Worm (Caenorhabditis elegans) whole organism, L1 larva: ENCODE measurements around the gene sdc-1.
A peak's percentile ranks its signal among the peaks of the same experiment; 100 is the strongest.

Source experiments
- C04F5.9 ChIP-seq: sonication (generic microtip); optimal IDR thresholded peaks from 2 replicates; lab custom pipeline; 2016; ENCODE audit warnings: missing genetic modification characterization, missing compliant biosample characterization
- C16A3.4 ChIP-seq: fragments of 150-350 bp; optimal IDR thresholded peaks from 2 replicates; lab custom pipeline; 2014; ENCODE audit warnings: missing biosample characterization, missing genetic modification characterization
- F16B12.6 ChIP-seq: fragments of 150-350 bp; optimal IDR thresholded peaks from 2 replicates; lab custom pipeline; 2014; ENCODE audit warnings: missing biosample characterization, missing genetic modification characterization
- aha-1 ChIP-seq: fragments of 150-350 bp; optimal IDR thresholded peaks from 2 replicates; lab custom pipeline; 2014; ENCODE audit warnings: missing biosample characterization, missing genetic modification characterization
- blmp-1 ChIP-seq: fragments of 150-350 bp; optimal IDR thresholded peaks from 2 replicates; lab custom pipeline; 2014; ENCODE audit warnings: missing biosample characterization, missing genetic modification characterization
- ceh-63 ChIP-seq: fragments of 200-800 bp; sonication (Bioruptor generic); optimal IDR thresholded peaks from 2 replicates; lab custom pipeline; 2018; ENCODE audit warnings: mild to moderate bottlenecking, missing genetic modification characterization, missing compliant biosample characterization
- ceh-82 ChIP-seq, 3 experiments: fragments of 150-350 bp in 1 of 3; sonication (generic microtip) in 2 of 3; optimal IDR thresholded peaks; 2 replicates each; lab custom pipeline; 2014 to 2017; ENCODE audit warnings: missing biosample characterization in 3 of 3, missing genetic modification characterization in 3 of 3
- ceh-90 ChIP-seq: sonication (generic microtip); optimal IDR thresholded peaks from 2 replicates; lab custom pipeline; 2016; ENCODE audit warnings: missing genetic modification characterization, missing compliant biosample characterization
- dpl-1 ChIP-seq, 3 experiments: fragments of 150-350 bp in 2 of 3; sonication (generic microtip) in 1 of 3; optimal IDR thresholded peaks; 2 replicates each; lab custom pipeline; 2014 to 2017; ENCODE audit warnings: missing biosample characterization in 3 of 3, missing genetic modification characterization in 3 of 3, missing genetic modification reagents in 3 of 3
- dsc-1 ChIP-seq: sonication (generic microtip); optimal IDR thresholded peaks from 2 replicates; lab custom pipeline; 2016; ENCODE audit warnings: mild to moderate bottlenecking, missing genetic modification characterization, missing compliant biosample characterization
- efl-1 ChIP-seq, 4 experiments: fragments of 150-350 bp; optimal IDR thresholded peaks in 3 of 4; peaks in 1 of 4; 1 replicate in 1 of 4; 2 replicates in 3 of 4; lab custom pipeline; 2014; ENCODE audit warnings: missing biosample characterization in 2 of 4, missing genetic modification characterization in 2 of 4, missing genetic modification reagents in 2 of 4
- efl-3 ChIP-seq: fragments of 200-800 bp; sonication (Bioruptor generic); optimal IDR thresholded peaks from 2 replicates; lab custom pipeline; 2018; ENCODE audit warnings: mild to moderate bottlenecking, missing genetic modification characterization, missing compliant biosample characterization
- egl-13 ChIP-seq: sonication (generic microtip); optimal IDR thresholded peaks from 2 replicates; lab custom pipeline; 2016; ENCODE audit warnings: missing genotype, missing genetic modification reagents, missing genetic modification characterization, missing compliant biosample characterization
- egl-27 ChIP-seq, 2 experiments: fragments of 150-350 bp in 1 of 2; sonication (generic microtip); optimal IDR thresholded peaks; 3 replicates each; lab custom pipeline; 2017 to 2018; ENCODE audit warnings: missing biosample characterization in 2 of 2, missing genetic modification characterization in 2 of 2, missing genetic modification reagents in 2 of 2
- elt-2 ChIP-seq: sonication (generic microtip); optimal IDR thresholded peaks from 2 replicates; lab custom pipeline; 2016; ENCODE audit warnings: missing genetic modification characterization, mild to moderate bottlenecking, inconsistent platforms, missing compliant biosample characterization, missing genetic modification reagents
- elt-3 ChIP-seq, 6 experiments: fragments of 150-350 bp in 1 of 6; sonication (generic microtip); optimal IDR thresholded peaks; 2 replicates each; lab custom pipeline; 2017 to 2018; ENCODE audit warnings: missing biosample characterization in 6 of 6, missing genetic modification characterization in 6 of 6, inconsistent platforms in 1 of 6
- fkh-10 ChIP-seq: sonication (generic microtip); optimal IDR thresholded peaks from 2 replicates; lab custom pipeline; 2017; ENCODE audit warnings: missing biosample characterization, missing genetic modification reagents, missing genetic modification characterization
- fkh-8 ChIP-seq: sonication (generic microtip); optimal IDR thresholded peaks from 2 replicates; lab custom pipeline; 2016; ENCODE audit warnings: mild to moderate bottlenecking, missing genetic modification characterization, missing compliant biosample characterization
- fos-1 ChIP-seq: fragments of 150-350 bp; optimal IDR thresholded peaks from 2 replicates; lab custom pipeline; 2014; ENCODE audit warnings: missing biosample characterization, missing genetic modification characterization
- grh-1 ChIP-seq: fragments of 200-800 bp; sonication (Bioruptor generic); IDR thresholded peaks from 2 replicates; pipeline ENCODE4 v1.3.6; 2022; ENCODE audit warnings: missing genetic modification reagents, missing genetic modification characterization, missing compliant biosample characterization
- hpl-2 ChIP-seq: fragments of 150-350 bp; optimal IDR thresholded peaks from 2 replicates; lab custom pipeline; 2014; ENCODE audit warnings: missing biosample characterization, missing genetic modification reagents, missing genetic modification characterization
- irx-1 ChIP-seq: sonication (generic microtip); optimal IDR thresholded peaks from 2 replicates; lab custom pipeline; 2016; ENCODE audit warnings: missing genetic modification characterization, missing compliant biosample characterization
- lin-14 ChIP-seq: fragments of 200-800 bp; sonication (Bioruptor generic); optimal IDR thresholded peaks from 2 replicates; lab custom pipeline; 2018; ENCODE audit warnings: mild to moderate bottlenecking, missing genetic modification characterization, moderate library complexity, missing compliant biosample characterization
- lin-15B ChIP-seq: fragments of 150-350 bp; sonication (generic microtip); optimal IDR thresholded peaks from 3 replicates; lab custom pipeline; 2014; ENCODE audit warnings: missing biosample characterization, missing genetic modification characterization
- lin-35 ChIP-seq, 2 experiments: fragments of 150-350 bp; optimal IDR thresholded peaks; 2 replicates each; lab custom pipeline; 2014; ENCODE audit warnings: missing biosample characterization in 2 of 2, missing genetic modification characterization in 2 of 2, missing genetic modification reagents in 2 of 2
- lsy-2 ChIP-seq, 2 experiments: fragments of 150-350 bp; optimal IDR thresholded peaks; 2 replicates each; lab custom pipeline; 2014; ENCODE audit warnings: missing biosample characterization in 2 of 2, missing genetic modification characterization in 2 of 2
- mab-9 ChIP-seq: fragments of 200-800 bp; sonication (Bioruptor generic); IDR thresholded peaks from 2 replicates; pipeline ENCODE4 v1.3.6; 2022; ENCODE audit warnings: missing genetic modification reagents, missing genetic modification characterization, missing compliant biosample characterization
- mdl-1 ChIP-seq, 2 experiments: fragments of 150-350 bp; optimal IDR thresholded peaks; 2 replicates each; lab custom pipeline; 2014 to 2017; ENCODE audit warnings: missing biosample characterization in 2 of 2, missing genetic modification characterization in 2 of 2, inconsistent platforms in 1 of 2
- mef-2 ChIP-seq: fragments of 150-350 bp; optimal IDR thresholded peaks from 2 replicates; lab custom pipeline; 2014; ENCODE audit warnings: missing biosample characterization, missing genetic modification characterization
- mep-1 ChIP-seq: fragments of 150-350 bp; optimal IDR thresholded peaks from 2 replicates; lab custom pipeline; 2014; ENCODE audit warnings: missing biosample characterization, missing genetic modification characterization
- nhr-20 ChIP-seq: sonication (generic microtip); optimal IDR thresholded peaks from 2 replicates; lab custom pipeline; 2016; ENCODE audit warnings: mild to moderate bottlenecking, missing genetic modification characterization, missing compliant biosample characterization
- nhr-237 ChIP-seq: fragments of 150-350 bp; optimal IDR thresholded peaks from 2 replicates; lab custom pipeline; 2014; ENCODE audit warnings: missing biosample characterization, missing genetic modification characterization
- nhr-47 ChIP-seq: sonication (generic microtip); optimal IDR thresholded peaks from 2 replicates; lab custom pipeline; 2016; ENCODE audit warnings: mild to moderate bottlenecking, missing genetic modification characterization, moderate library complexity, missing compliant biosample characterization
- nhr-71 ChIP-seq: sonication (generic microtip); optimal IDR thresholded peaks from 2 replicates; lab custom pipeline; 2016; ENCODE audit warnings: mild to moderate bottlenecking, missing genetic modification characterization, moderate library complexity, missing compliant biosample characterization
- nhr-77 ChIP-seq: fragments of 150-350 bp; optimal IDR thresholded peaks from 2 replicates; lab custom pipeline; 2014; ENCODE audit warnings: missing biosample characterization, missing genetic modification characterization
- nhr-85 ChIP-seq: sonication (generic microtip); peaks from one replicate; lab custom pipeline; 2016; ENCODE audit warnings: missing genetic modification characterization, inconsistent platforms, missing compliant biosample characterization
- pqm-1 ChIP-seq: sonication (generic microtip); optimal IDR thresholded peaks from 3 replicates; lab custom pipeline; 2017; ENCODE audit warnings: missing biosample characterization, missing genetic modification characterization
- rnt-1 ChIP-seq: sonication (generic microtip); optimal IDR thresholded peaks from 2 replicates; lab custom pipeline; 2016; ENCODE audit warnings: mild to moderate bottlenecking, missing genetic modification characterization, moderate library complexity, missing compliant biosample characterization
- skn-1 ChIP-seq: fragments of 150-350 bp; optimal IDR thresholded peaks from 2 replicates; lab custom pipeline; 2014; ENCODE audit warnings: missing biosample characterization, missing genetic modification characterization
- snpc-4 ChIP-seq: fragments of 150-350 bp; optimal IDR thresholded peaks from 2 replicates; lab custom pipeline; 2014; ENCODE audit warnings: missing biosample characterization, missing genetic modification characterization
- snu-23 ChIP-seq: sonication (generic microtip); optimal IDR thresholded peaks from 2 replicates; lab custom pipeline; 2016; ENCODE audit warnings: missing genetic modification characterization, missing compliant biosample characterization
- sptf-1 ChIP-seq: fragments of 150-350 bp; optimal IDR thresholded peaks from 2 replicates; lab custom pipeline; 2014; ENCODE audit warnings: missing biosample characterization, missing genetic modification characterization
- swsn-7 ChIP-seq: sonication (generic microtip); optimal IDR thresholded peaks from 2 replicates; lab custom pipeline; 2016; ENCODE audit warnings: missing genetic modification characterization, missing compliant biosample characterization
- tbx-2 ChIP-seq: sonication (generic microtip); optimal IDR thresholded peaks from 2 replicates; lab custom pipeline; 2016; ENCODE audit warnings: missing genetic modification characterization, missing compliant biosample characterization
- unc-130 ChIP-seq: fragments of 150-350 bp; optimal IDR thresholded peaks from 2 replicates; lab custom pipeline; 2017; ENCODE audit warnings: missing biosample characterization, missing genetic modification characterization, inconsistent platforms
- unc-86 ChIP-seq: sonication (generic microtip); optimal IDR thresholded peaks from 2 replicates; lab custom pipeline; 2016; ENCODE audit warnings: missing genetic modification characterization, missing compliant biosample characterization
- xbp-1 ChIP-seq: sonication (generic microtip); optimal IDR thresholded peaks from 2 replicates; lab custom pipeline; 2016; ENCODE audit warnings: missing genetic modification characterization, missing compliant biosample characterization
- zag-1 ChIP-seq: fragments of 150-350 bp; optimal IDR thresholded peaks from 2 replicates; lab custom pipeline; 2014; ENCODE audit warnings: missing biosample characterization, missing genetic modification characterization
- ztf-4 ChIP-seq: fragments of 150-350 bp; optimal IDR thresholded peaks from 2 replicates; lab custom pipeline; 2014; ENCODE audit warnings: missing biosample characterization, missing genetic modification characterization

The sdc-1 gene

ce11 chrX:16331932-16332485, 56.4 kb downstream of the sdc-1 start, which contains the start of gene taf-3:
taf-3 (plus strand) TSS chrX:16332435.
- no peak for TF ChIP-seq fkh-10
- TF ChIP-seq mep-1 (tag; lab: Kevin White, UChicago): peak; percentile 34
- TF ChIP-seq F16B12.6 (tag; lab: Kevin White, UChicago): no peak
- no peak for TF ChIP-seq pqm-1 (tag; lab: Kevin White, UChicago)
- TF ChIP-seq C04F5.9 (tag; lab: Kevin White, UChicago): no peak
- TF ChIP-seq irx-1 (tag; lab: Kevin White, UChicago): peak; percentile 20
- TF ChIP-seq lin-14 (GFP tag; lab: Kevin White, UChicago): peak; percentile 82
- TF ChIP-seq nhr-20 (tag; lab: Kevin White, UChicago): peak; percentile 62
- TF ChIP-seq C16A3.4 (tag; lab: Kevin White, UChicago): peak; percentile 59
- TF ChIP-seq mab-9 (GFP tag; lab: Robert Waterston, UW): no peak
- no peak for TF ChIP-seq zag-1 (tag; lab: Kevin White, UChicago)
- TF ChIP-seq rnt-1 (tag; lab: Kevin White, UChicago): peak; percentile 62
- peak; percentile 22 for TF ChIP-seq swsn-7 (tag; lab: Kevin White, UChicago)
- no peak for TF ChIP-seq hpl-2 (GFP tag; lab: Kevin White, UChicago)
- peak; percentile 15 for TF ChIP-seq xbp-1 (tag; lab: Kevin White, UChicago)
- TF ChIP-seq nhr-71 (tag; lab: Kevin White, UChicago): peak; percentile 58
- peak in 2 of 3 experiments; percentile 46 to 52 for TF ChIP-seq dpl-1 (GFP tag; optimal IDR thresholded peaks at IDR 0.05; lab: Kevin White, UChicago)
- no peak for TF ChIP-seq efl-3
- peak; percentile 36 for TF ChIP-seq skn-1 (tag; lab: Kevin White, UChicago)
- no peak for TF ChIP-seq unc-130 (tag; lab: Kevin White, UChicago)
- no peak for TF ChIP-seq grh-1 (GFP tag; lab: Robert Waterston, UW)
- no peak for TF ChIP-seq ceh-90 (tag; lab: Kevin White, UChicago)
- peak; percentile 25 for TF ChIP-seq elt-2 (tag; lab: Kevin White, UChicago)
- peak; percentile 26 for TF ChIP-seq lin-15B
- peak in 1 of 3 experiments; percentile 61 for TF ChIP-seq ceh-82 (tag; optimal IDR thresholded peaks at IDR 0.05; lab: Kevin White, UChicago)
- TF ChIP-seq blmp-1 (tag; lab: Kevin White, UChicago): peak; percentile 76
- TF ChIP-seq mdl-1 (tag; optimal IDR thresholded peaks at IDR 0.05; lab: Kevin White, UChicago): peak in 1 of 2 experiments; percentile 60
- peak; percentile 35 for TF ChIP-seq nhr-85
- peak; percentile 47 for TF ChIP-seq fos-1 (tag; lab: Kevin White, UChicago)
- TF ChIP-seq sptf-1: no peak
- no peak for TF ChIP-seq aha-1 (tag; lab: Kevin White, UChicago)
- no peak for TF ChIP-seq unc-86 (tag; lab: Kevin White, UChicago)
- TF ChIP-seq nhr-237 (tag; lab: Kevin White, UChicago): no peak
- TF ChIP-seq egl-27 (tag; optimal IDR thresholded peaks at IDR 0.05; lab: Kevin White, UChicago): no peak
- TF ChIP-seq nhr-77 (tag; lab: Kevin White, UChicago): peak; percentile 5
- peak; percentile 24 to 70 for TF ChIP-seq lin-35 (GFP tag; optimal IDR thresholded peaks at IDR 0.05; lab: Kevin White, UChicago)
- peak; percentile 33 for TF ChIP-seq nhr-47
- peak; percentile 57 for TF ChIP-seq snu-23 (GFP tag; lab: Kevin White, UChicago)
- TF ChIP-seq fkh-8 (tag; lab: Kevin White, UChicago): no peak
- TF ChIP-seq ztf-4: no peak
- TF ChIP-seq efl-1 (optimal IDR thresholded peaks at IDR 0.05; lab: Kevin White, UChicago): peak; percentile 30 to 68
- no peak for TF ChIP-seq efl-1 (GFP tag; optimal IDR thresholded peaks at IDR 0.05 in 1 of 2; lab: Kevin White, UChicago)
- no peak for TF ChIP-seq egl-13 (tag; lab: Kevin White, UChicago)
- peak; percentile 22 to 64 for TF ChIP-seq lsy-2 (tag; optimal IDR thresholded peaks at IDR 0.05; lab: Kevin White, UChicago)
- TF ChIP-seq dsc-1 (tag; lab: Kevin White, UChicago): peak; percentile 9
- peak; percentile 43 for TF ChIP-seq tbx-2 (tag; lab: Kevin White, UChicago)
- no peak for TF ChIP-seq elt-3 (tag; optimal IDR thresholded peaks at IDR 0.05; lab: Kevin White, UChicago)
- no peak for TF ChIP-seq ceh-63 (GFP tag; lab: Kevin White, UChicago)
- TF ChIP-seq mef-2 (tag; lab: Kevin White, UChicago): no peak
- no peak for TF ChIP-seq snpc-4 (tag; lab: Kevin White, UChicago)
